Worm (Caenorhabditis elegans) whole organism, L4 larva: ENCODE measurements around the gene T14B1.1.

Source experiments
- ama-1 ChIP-seq: fragments of 150-350 bp; optimal IDR thresholded peaks from 2 replicates; lab custom pipeline; 2014; ENCODE audit warnings: inconsistent platforms, mixed read lengths
- ceh-62 ChIP-seq: sonication (generic microtip); optimal IDR thresholded peaks from 2 replicates; lab custom pipeline; 2017; ENCODE audit warnings: missing biosample characterization, missing genetic modification characterization
- ctbp-1 ChIP-seq: fragments of 200-800 bp; sonication (Bioruptor generic); IDR thresholded peaks from 2 replicates; pipeline ENCODE4 v1.3.6; 2022; ENCODE audit warnings: missing genetic modification reagents, missing genetic modification characterization, missing compliant biosample characterization
- fkh-10 ChIP-seq: fragments of 150-350 bp; optimal IDR thresholded peaks from 2 replicates; lab custom pipeline; 2014; ENCODE audit warnings: missing biosample characterization, missing genetic modification reagents, missing genetic modification characterization
- lin-39 ChIP-seq: fragments of 150-350 bp; optimal IDR thresholded peaks from 2 replicates; lab custom pipeline; 2014; ENCODE audit warnings: missing biosample characterization, missing genetic modification reagents, missing genetic modification characterization
- snpc-4 ChIP-seq: fragments of 150-350 bp; optimal IDR thresholded peaks from 2 replicates; lab custom pipeline; 2014; ENCODE audit warnings: missing biosample characterization, missing genetic modification characterization

DNA sequence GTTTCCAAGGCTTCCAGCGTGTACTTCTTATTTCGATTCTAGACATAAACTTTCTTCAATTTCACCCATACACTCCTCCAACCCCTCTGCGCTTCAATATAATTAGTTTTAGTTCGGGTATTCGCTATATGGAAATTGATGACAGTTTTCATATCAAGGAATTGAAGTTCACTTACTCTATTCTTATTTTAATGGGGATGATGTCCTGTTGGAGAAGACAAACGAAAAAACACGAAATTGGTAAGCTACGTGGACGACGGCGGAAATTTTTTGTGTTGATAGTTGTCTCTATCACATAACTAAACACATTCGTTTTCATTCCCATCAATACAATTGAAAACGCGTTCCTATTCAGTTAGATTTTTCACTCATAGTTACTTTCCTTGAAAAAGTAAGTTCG lies 33.1 kb downstream of the T14B1.1 start, which contains the start of gene F34H10.5:
- TF ChIP-seq fkh-10 (no peak), ceh-62 (tag; lab: Kevin White, UChicago) (no peak), snpc-4 (no peak), ama-1 (lab: Kevin White, UChicago) (no peak), lin-39 (tag; lab: Kevin White, UChicago) (no peak), ctbp-1 (GFP tag; lab: Robert Waterston, UW) (no peak)
